Worm (Caenorhabditis elegans): ENCODE results near the gene T23C6.4.

The T23C6.4 gene

DNA sequence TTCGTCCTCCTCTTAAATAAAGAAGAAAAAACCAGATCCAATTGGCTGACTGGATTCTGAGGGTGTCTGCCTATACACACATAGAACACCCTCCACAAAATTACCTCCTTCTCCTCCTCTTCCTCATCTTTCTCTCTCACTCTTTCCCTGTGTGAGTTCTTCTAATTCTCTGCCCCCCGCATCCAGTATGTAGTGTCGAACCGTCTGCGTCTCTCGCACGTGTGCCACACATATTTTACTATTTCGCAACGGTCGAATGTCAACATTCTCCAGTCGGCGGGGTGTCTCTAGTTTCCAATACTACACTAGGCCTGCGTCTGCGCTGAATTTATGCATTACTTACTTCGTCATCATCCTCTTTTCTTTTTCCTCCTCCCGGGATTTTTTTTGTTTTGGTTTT lies 34.6 kb upstream of the T23C6.4 start (continued):
- no peak for TF ChIP-seq ttx-3 (tag; optimal IDR thresholded peaks at IDR 0.05)
- peak; percentile 65 for TF ChIP-seq F13H6.1 (tag; optimal IDR thresholded peaks at IDR 0.05)
- no peak for TF ChIP-seq sox-4 (tag; optimal IDR thresholded peaks at IDR 0.05)
- TF ChIP-seq ceh-2 (tag; optimal IDR thresholded peaks at IDR 0.05) = peak; percentile 52
- no peak for TF ChIP-seq fax-1 (tag; optimal IDR thresholded peaks at IDR 0.05)
- TF ChIP-seq tbx-7 (tag; optimal IDR thresholded peaks at IDR 0.05) = no peak
- no peak for TF ChIP-seq lin-11 (tag; optimal IDR thresholded peaks at IDR 0.05)
- TF ChIP-seq fkh-10 (GFP tag; optimal IDR thresholded peaks at IDR 0.05) = no peak
- TF ChIP-seq ama-1 (optimal IDR thresholded peaks at IDR 0.05) = no peak
- no peak for TF ChIP-seq pqm-1 (tag; optimal IDR thresholded peaks at IDR 0.05)
- TF ChIP-seq rnt-1 (tag; optimal IDR thresholded peaks at IDR 0.05) = peak; percentile 50
- TF ChIP-seq sox-2 (GFP tag; IDR thresholded peaks at IDR 0.05) = no peak
- no peak for TF ChIP-seq zip-5 (tag; optimal IDR thresholded peaks at IDR 0.05)
- TF ChIP-seq ets-4 (tag; optimal IDR thresholded peaks at IDR 0.05) = peak; percentile 45
- no peak for TF ChIP-seq pat-9 (tag; optimal IDR thresholded peaks at IDR 0.05)
- no peak for TF ChIP-seq lim-6 (tag; optimal IDR thresholded peaks at IDR 0.05)
- no peak for TF ChIP-seq dmd-4 (tag; optimal IDR thresholded peaks at IDR 0.05; ENCODE audit: borderline replicate concordance)
- no peak for TF ChIP-seq hlh-15 (tag; optimal IDR thresholded peaks at IDR 0.05)
- TF ChIP-seq ztf-16 (tag; optimal IDR thresholded peaks at IDR 0.05) = no peak
- TF ChIP-seq pha-4 (tag; optimal IDR thresholded peaks at IDR 0.05) = no peak
- peak; percentile 61 for TF ChIP-seq unc-55 (GFP tag; optimal IDR thresholded peaks at IDR 0.05)
- TF ChIP-seq eyg-1 (tag; optimal IDR thresholded peaks at IDR 0.05) = no peak
- no peak for TF ChIP-seq C38D4.7 (GFP tag; optimal IDR thresholded peaks at IDR 0.05)
- no peak for TF ChIP-seq K02D7.2 (tag; optimal IDR thresholded peaks at IDR 0.05)
- TF ChIP-seq elt-2 (tag; optimal IDR thresholded peaks at IDR 0.05) = no peak
- TF ChIP-seq C08G9.2 (tag; optimal IDR thresholded peaks at IDR 0.05) = peak; percentile 1
- no peak for TF ChIP-seq elt-4 (tag; optimal IDR thresholded peaks at IDR 0.05)
- no peak for TF ChIP-seq unc-3 (GFP tag; conservative IDR thresholded peaks at IDR 0.05)
- no peak for TF ChIP-seq unc-3 (tag; optimal IDR thresholded peaks at IDR 0.05)
- peak; percentile 19 for TF ChIP-seq syd-9 (tag; optimal IDR thresholded peaks at IDR 0.05)
- peak; percentile 94 for TF ChIP-seq sdc-2 (tag; optimal IDR thresholded peaks at IDR 0.05)
- TF ChIP-seq odd-2 (tag; optimal IDR thresholded peaks at IDR 0.05) = no peak
- no peak for TF ChIP-seq pax-1 (tag; optimal IDR thresholded peaks at IDR 0.05)
- no peak for TF ChIP-seq K09A11.1 (tag; optimal IDR thresholded peaks at IDR 0.05; ENCODE audit: insufficient read depth)
- no peak for TF ChIP-seq ceh-24 (tag; optimal IDR thresholded peaks at IDR 0.05)
- TF ChIP-seq hlh-13 (GFP tag; optimal IDR thresholded peaks at IDR 0.05) = no peak
- peak; percentile 70 for TF ChIP-seq nfya-1 (tag; optimal IDR thresholded peaks at IDR 0.05)
- peak; percentile 65 for TF ChIP-seq hlh-30 (tag; optimal IDR thresholded peaks at IDR 0.05; ENCODE audit: insufficient read depth)
- no peak for TF ChIP-seq pha-2 (tag; optimal IDR thresholded peaks at IDR 0.05)
- TF ChIP-seq ceh-18 (tag; optimal IDR thresholded peaks at IDR 0.05) = peak; percentile 78
- peak; percentile 52 for TF ChIP-seq fkh-6 (tag; optimal IDR thresholded peaks at IDR 0.05)
- no peak for TF ChIP-seq nhr-232 (tag; optimal IDR thresholded peaks at IDR 0.05)
- no peak for TF ChIP-seq che-1 (tag; optimal IDR thresholded peaks at IDR 0.05)
- peak; percentile 5 for TF ChIP-seq hlh-6 (tag; optimal IDR thresholded peaks at IDR 0.05)
- no peak for TF ChIP-seq mec-3 (tag; optimal IDR thresholded peaks at IDR 0.05; ENCODE audit: borderline replicate concordance)
- no peak for TF ChIP-seq ceh-30 (tag; optimal IDR thresholded peaks at IDR 0.05)
- TF ChIP-seq ceh-31 (tag; optimal IDR thresholded peaks at IDR 0.05) = peak; percentile 85
- TF ChIP-seq tbx-2 (tag; optimal IDR thresholded peaks at IDR 0.05) = peak; percentile 71
- no peak for TF ChIP-seq pag-3 (tag; optimal IDR thresholded peaks at IDR 0.05; ENCODE audit: borderline replicate concordance)
- TF ChIP-seq ceh-9 (tag; optimal IDR thresholded peaks at IDR 0.05) = no peak
- TF ChIP-seq ceh-34 (tag; optimal IDR thresholded peaks at IDR 0.05) = peak; percentile 89

All from whole organism, late embryonic.